Fruit fly (Drosophila melanogaster): ENCODE results near the gene CG17917.

CG17917 gene

DNA sequence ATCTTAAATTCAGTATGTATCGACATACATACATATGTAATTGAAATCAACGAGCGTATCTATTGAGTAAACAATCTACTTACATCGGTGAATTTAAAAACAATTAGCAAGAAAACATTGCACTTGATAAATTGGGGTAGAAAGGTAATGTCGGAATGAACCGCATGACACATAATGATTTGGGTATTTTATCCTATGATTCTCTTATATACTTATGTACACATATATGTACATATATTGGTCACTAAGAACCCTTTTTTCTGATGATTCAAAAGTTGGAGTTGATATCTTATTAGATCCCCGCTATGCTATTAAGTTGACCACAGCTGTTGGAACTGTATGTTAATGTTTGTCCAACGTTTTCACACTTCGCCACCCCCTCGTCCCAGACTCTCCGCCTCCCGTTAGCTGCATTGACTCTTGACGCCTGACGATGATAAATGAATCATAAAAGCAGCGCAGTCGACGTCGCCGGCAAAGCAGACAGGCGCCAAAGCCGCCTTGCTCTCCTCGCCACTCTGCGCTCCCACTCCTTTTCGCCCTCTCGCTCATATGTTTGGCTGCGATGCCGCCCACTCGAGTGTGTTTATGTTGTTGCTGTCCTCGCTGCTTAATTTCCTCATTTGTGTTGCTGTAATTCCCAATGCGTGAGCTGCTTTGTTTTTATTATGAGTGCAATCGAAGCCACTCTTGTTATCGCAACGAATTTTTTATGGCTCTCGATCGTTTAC is 11.3 kb downstream of the CG17917 start (continued):
- no peak for TF ChIP-seq CG12769 (tag; optimal IDR thresholded peaks at IDR 0.05)
- no peak for TF ChIP-seq sisA (GFP tag; IDR thresholded peaks at IDR 0.05)
- TF ChIP-seq Doc3 (GFP tag; IDR thresholded peaks at IDR 0.05; ENCODE audit: partially characterized antibody): no peak
- TF ChIP-seq CG11696 (GFP tag; IDR thresholded peaks at IDR 0.05): peak; percentile 68
- TF ChIP-seq CG15269 (tag; optimal IDR thresholded peaks at IDR 0.05): peak; percentile 44
- no peak for TF ChIP-seq Rfx (GFP tag; IDR thresholded peaks at IDR 0.05)
- no peak for TF ChIP-seq Hr3 (GFP tag; optimal IDR thresholded peaks at IDR 0.05)
- TF ChIP-seq kay (GFP tag; optimal IDR thresholded peaks at IDR 0.05): peak; percentile 2
- no peak for TF ChIP-seq CG11398 (GFP tag; optimal IDR thresholded peaks at IDR 0.05)
- TF ChIP-seq disco-r (GFP tag; optimal IDR thresholded peaks at IDR 0.05): no peak
- no peak for TF ChIP-seq CG14860 (GFP tag; IDR thresholded peaks at IDR 0.05; ENCODE audit: partially characterized antibody)
- no peak for TF ChIP-seq psq (GFP tag; optimal IDR thresholded peaks at IDR 0.05)
- TF ChIP-seq ro (GFP tag; IDR thresholded peaks at IDR 0.05): no peak
- no peak for TF ChIP-seq Dad (GFP tag; optimal IDR thresholded peaks at IDR 0.05)
- TF ChIP-seq CG2875 (GFP tag; optimal IDR thresholded peaks at IDR 0.05): peak; percentile 26
- peak; percentile 48 for TF ChIP-seq CG17359 (tag; optimal IDR thresholded peaks at IDR 0.05)
- TF ChIP-seq BtbVII (GFP tag; optimal IDR thresholded peaks at IDR 0.05): no peak
- TF ChIP-seq B-H2 (GFP tag; optimal IDR thresholded peaks at IDR 0.05): no peak
- TF ChIP-seq bsh (GFP tag; optimal IDR thresholded peaks at IDR 0.05): peak in 1 of 2 experiments; percentile 16
- no peak for TF ChIP-seq en (GFP tag; optimal IDR thresholded peaks at IDR 0.05)
- TF ChIP-seq CG12104 (GFP tag; optimal IDR thresholded peaks at IDR 0.05): peak; percentile 13
- TF ChIP-seq dpn (GFP tag; optimal IDR thresholded peaks at IDR 0.05): peak in 1 of 2 experiments; percentile 37
- TF ChIP-seq ash1 (GFP tag; optimal IDR thresholded peaks at IDR 0.05): no peak
- peak; percentile 54 for TF ChIP-seq org-1 (GFP tag; optimal IDR thresholded peaks at IDR 0.05)
- TF ChIP-seq Sox102F (GFP tag; optimal IDR thresholded peaks at IDR 0.05): peak; percentile 54
- no peak for TF ChIP-seq Poxn (GFP tag; IDR thresholded peaks at IDR 0.05)
- TF ChIP-seq Jarid2 (GFP tag; optimal IDR thresholded peaks at IDR 0.05): no peak
- no peak for TF ChIP-seq CG5953 (GFP tag; IDR thresholded peaks at IDR 0.05)
- TF ChIP-seq MBD-R2 (GFP tag; IDR thresholded peaks at IDR 0.05): no peak
- no peak for TF ChIP-seq nom (GFP tag; optimal IDR thresholded peaks at IDR 0.05)
- no peak for TF ChIP-seq dm (GFP tag; optimal IDR thresholded peaks at IDR 0.05)
- TF ChIP-seq CG12942 (GFP tag; optimal IDR thresholded peaks at IDR 0.05): no peak
- no peak for TF ChIP-seq CG33213 (GFP tag; optimal IDR thresholded peaks at IDR 0.05)
- no peak for TF ChIP-seq Doc2 (GFP tag; IDR thresholded peaks at IDR 0.05)
- TF ChIP-seq repo (GFP tag; optimal IDR thresholded peaks at IDR 0.05): no peak
- TF ChIP-seq CG9215 (GFP tag; IDR thresholded peaks at IDR 0.05): no peak
- TF ChIP-seq fd102C (GFP tag; optimal IDR thresholded peaks at IDR 0.05): no peak
- no peak for TF ChIP-seq sim (GFP tag; IDR thresholded peaks at IDR 0.05)
- TF ChIP-seq bigmax (GFP tag; optimal IDR thresholded peaks at IDR 0.05): no peak
- TF ChIP-seq eve (GFP tag; optimal IDR thresholded peaks at IDR 0.05): no peak
- TF ChIP-seq NfI (GFP tag; optimal IDR thresholded peaks at IDR 0.05): peak; percentile 12
- TF ChIP-seq CG4730 (GFP tag; IDR thresholded peaks at IDR 0.05): no peak
- TF ChIP-seq ken (GFP tag; IDR thresholded peaks at IDR 0.05): no peak
- peak; percentile 65 for TF ChIP-seq phol (tag; optimal IDR thresholded peaks at IDR 0.05)
- TF ChIP-seq tll (GFP tag; optimal IDR thresholded peaks at IDR 0.05): no peak
- peak; percentile 7 for TF ChIP-seq CG17385 (GFP tag; optimal IDR thresholded peaks at IDR 0.05)
- no peak for TF ChIP-seq Vsx1 (GFP tag; optimal IDR thresholded peaks at IDR 0.05)
- no peak for TF ChIP-seq ara (GFP tag; IDR thresholded peaks at IDR 0.05)
- no peak for TF ChIP-seq pnt (GFP tag; optimal IDR thresholded peaks at IDR 0.05)
- TF ChIP-seq slbo (GFP tag; IDR thresholded peaks at IDR 0.05): no peak
